Worm (Caenorhabditis elegans) whole organism, L4/young adult: Measurements from ENCODE around the gene B0348.1.
A peak's percentile ranks its signal among the peaks of the same experiment; 100 is the strongest.

Source experiments
- W03F9.2 ChIP-seq: fragments of 150-350 bp; optimal IDR thresholded peaks from 2 replicates; lab custom pipeline; 2014; ENCODE audit warnings: missing biosample characterization, missing genetic modification characterization
- dao-5 ChIP-seq: sonication (generic microtip); optimal IDR thresholded peaks from 2 replicates; lab custom pipeline; 2016; ENCODE audit warnings: missing genotype, missing genetic modification characterization, moderate library complexity, missing compliant biosample characterization
- him-1 ChIP-seq: sonication (generic microtip); optimal IDR thresholded peaks from 2 replicates; lab custom pipeline; 2016; ENCODE audit warnings: missing genotype, missing genetic modification reagents, missing genetic modification characterization, missing compliant biosample characterization

DNA sequence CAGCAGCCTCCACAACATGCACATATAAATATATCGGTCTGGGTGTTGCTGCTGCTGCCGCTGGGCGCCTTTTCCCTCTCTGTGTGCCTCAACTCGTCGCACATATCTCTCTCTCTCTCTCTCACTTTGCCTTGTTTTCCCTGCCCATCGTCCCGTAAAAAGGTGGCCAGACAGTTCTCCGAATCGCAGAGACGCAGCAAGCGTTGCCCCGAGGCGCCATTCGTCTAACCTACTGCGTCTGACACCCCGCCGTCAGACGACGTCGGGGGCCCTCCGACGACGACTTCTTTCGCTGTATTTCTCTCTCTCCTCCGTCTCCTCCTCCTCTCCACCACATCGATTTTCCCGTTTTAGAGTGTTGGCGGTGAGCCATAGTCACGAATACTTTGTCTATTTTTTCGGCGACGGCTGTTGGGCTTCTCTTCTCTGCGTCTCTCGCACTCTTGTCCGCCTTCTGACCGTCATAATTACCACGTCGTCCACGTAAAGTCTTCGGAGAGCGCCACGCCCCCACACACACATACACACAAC, 39.9 kb upstream of the B0348.1 start, which contains the start of gene B0348.10:
- peak; percentile 98 for TF ChIP-seq him-1 (tag; lab: Kevin White, UChicago)
- TF ChIP-seq dao-5 (tag; lab: Kevin White, UChicago), result no peak
- peak; percentile 9 for TF ChIP-seq W03F9.2 (tag; lab: Kevin White, UChicago)
